Worm (Caenorhabditis elegans) whole organism, L1 larva: Measurements from ENCODE around the gene ears-2.

Source experiments
- C34B4.2 ChIP-seq: sonication (generic microtip); optimal IDR thresholded peaks from 2 replicates; lab custom pipeline; 2017; ENCODE audit warnings: mild to moderate bottlenecking, missing genetic modification characterization, missing compliant biosample characterization
- egl-27 ChIP-seq, 2 experiments: fragments of 150-350 bp in 1 of 2; sonication (generic microtip); optimal IDR thresholded peaks; 3 replicates each; lab custom pipeline; 2017 to 2018; ENCODE audit warnings: missing biosample characterization in 2 of 2, missing genetic modification characterization in 2 of 2, missing genetic modification reagents in 2 of 2
- elt-3 ChIP-seq, 6 experiments: fragments of 150-350 bp in 1 of 6; sonication (generic microtip); optimal IDR thresholded peaks; 2 replicates each; lab custom pipeline; 2017 to 2018; ENCODE audit warnings: missing biosample characterization in 6 of 6, missing genetic modification characterization in 6 of 6, inconsistent platforms in 1 of 6
- fkh-10 ChIP-seq: sonication (generic microtip); optimal IDR thresholded peaks from 2 replicates; lab custom pipeline; 2017; ENCODE audit warnings: missing biosample characterization, missing genetic modification reagents, missing genetic modification characterization
- fkh-4 ChIP-seq: sonication (generic microtip); optimal IDR thresholded peaks from 2 replicates; lab custom pipeline; 2016; ENCODE audit warnings: missing compliant biosample characterization, missing genetic modification characterization, borderline replicate concordance
- fos-1 ChIP-seq: fragments of 150-350 bp; optimal IDR thresholded peaks from 2 replicates; lab custom pipeline; 2014; ENCODE audit warnings: missing biosample characterization, missing genetic modification characterization
- lin-15B ChIP-seq: fragments of 150-350 bp; sonication (generic microtip); optimal IDR thresholded peaks from 3 replicates; lab custom pipeline; 2014; ENCODE audit warnings: missing biosample characterization, missing genetic modification characterization
- nhr-76 ChIP-seq: sonication (generic microtip); optimal IDR thresholded peaks from 2 replicates; lab custom pipeline; 2017; ENCODE audit warnings: missing biosample characterization, missing genetic modification characterization
- nhr-85 ChIP-seq: sonication (generic microtip); peaks from one replicate; lab custom pipeline; 2016; ENCODE audit warnings: missing genetic modification characterization, inconsistent platforms, missing compliant biosample characterization
- snpc-4 ChIP-seq: fragments of 150-350 bp; optimal IDR thresholded peaks from 2 replicates; lab custom pipeline; 2014; ENCODE audit warnings: missing biosample characterization, missing genetic modification characterization
- sup-37 ChIP-seq: fragments of 200-800 bp; sonication (Bioruptor generic); optimal IDR thresholded peaks from 2 replicates; lab custom pipeline; 2018; ENCODE audit warnings: mild to moderate bottlenecking, missing genetic modification characterization, missing compliant biosample characterization

DNA sequence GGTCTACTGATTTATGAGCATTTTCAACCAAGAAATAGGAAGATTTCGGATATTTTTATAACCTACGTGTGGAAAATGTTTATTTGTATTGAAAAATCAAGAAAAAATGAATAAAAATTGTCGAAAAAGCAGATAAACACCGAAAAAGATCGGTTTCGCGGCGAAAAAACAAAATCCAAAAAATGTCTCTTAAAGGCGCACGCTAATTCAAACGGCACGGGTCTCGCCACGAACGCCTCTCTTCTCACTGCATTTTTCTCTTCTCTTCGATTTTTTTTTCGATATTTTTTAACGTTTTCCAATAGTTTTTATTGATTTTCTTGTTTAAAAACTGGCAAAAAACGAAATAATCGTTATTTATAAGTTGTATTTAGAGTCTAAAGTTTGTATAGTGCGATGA lies 35.3 kb upstream of the ears-2 start:
- TF ChIP-seq C34B4.2 (tag; lab: Kevin White, UChicago) = no peak
- peak; percentile 5 for TF ChIP-seq lin-15B (tag; lab: Kevin White, UChicago)
- TF ChIP-seq snpc-4 (tag; lab: Kevin White, UChicago) = peak; percentile 1
- TF ChIP-seq elt-3 (tag; optimal IDR thresholded peaks at IDR 0.05; lab: Kevin White, UChicago) = peak in 1 of 6 experiments; percentile 59
- no peak for TF ChIP-seq nhr-85
- no peak for TF ChIP-seq nhr-76 (tag; lab: Kevin White, UChicago)
- TF ChIP-seq fos-1 = no peak
- no peak for TF ChIP-seq egl-27 (tag; optimal IDR thresholded peaks at IDR 0.05; lab: Kevin White, UChicago)
- no peak for TF ChIP-seq sup-37 (GFP tag; lab: Kevin White, UChicago)
- no peak for TF ChIP-seq fkh-4
- no peak for TF ChIP-seq fkh-10
